Fruit fly (Drosophila melanogaster): ENCODE measurements around the gene PolQ.

- no peak for TF ChIP-seq CG6854 (GFP tag; optimal IDR thresholded peaks at IDR 0.05)
- TF ChIP-seq Gug (GFP tag; IDR thresholded peaks at IDR 0.05), result no peak
- no peak for TF ChIP-seq OdsH (GFP tag; optimal IDR thresholded peaks at IDR 0.05)
- TF ChIP-seq CG6808 (GFP tag; optimal IDR thresholded peaks at IDR 0.05), result no peak
- no peak for TF ChIP-seq Sox15 (GFP tag; optimal IDR thresholded peaks at IDR 0.05)
- no peak for TF ChIP-seq svp (GFP tag)
- TF ChIP-seq vri (GFP tag; optimal IDR thresholded peaks at IDR 0.05), result no peak
- no peak for TF ChIP-seq eg (GFP tag; IDR thresholded peaks at IDR 0.05)
Observed at dm6 chr3R:12691422-12692101, 20.5 kb downstream of the PolQ start, which contains the start of gene Arp1.

Data from whole organism, prepupa.